Worm (Caenorhabditis elegans) whole organism, early embryonic: Measurements from ENCODE around the gene E02A10.3.

Source experiments
- aly-1 ChIP-seq: sonication (generic microtip); optimal IDR thresholded peaks from 2 replicates; lab custom pipeline; 2016; ENCODE audit warnings: missing genetic modification characterization, missing compliant biosample characterization
- ama-1 ChIP-seq: fragments of 150-350 bp; optimal IDR thresholded peaks from 2 replicates; lab custom pipeline; 2014
- ceh-36 ChIP-seq: sonication (generic microtip); optimal IDR thresholded peaks from 2 replicates; lab custom pipeline; 2016; ENCODE audit warnings: missing genetic modification characterization, inconsistent platforms, missing compliant biosample characterization
- flt-1 ChIP-seq: fragments of 200-800 bp; sonication (Bioruptor generic); IDR thresholded peaks from 2 replicates; pipeline ENCODE4 v1.3.6; 2022; ENCODE audit warnings: missing genetic modification characterization, missing compliant biosample characterization
- hmbx-1 ChIP-seq: sonication (generic microtip); optimal IDR thresholded peaks from 2 replicates; lab custom pipeline; 2016; ENCODE audit warnings: mild to moderate bottlenecking, missing genetic modification characterization, missing compliant biosample characterization
- hmg-4 ChIP-seq: fragments of 200-800 bp; sonication (Bioruptor generic); optimal IDR thresholded peaks from 2 replicates; lab custom pipeline; 2018; ENCODE audit warnings: mild to moderate bottlenecking, missing genetic modification characterization, missing compliant biosample characterization
- scrt-1 ChIP-seq: fragments of 200-800 bp; sonication (Bioruptor generic); IDR thresholded peaks from 2 replicates; pipeline ENCODE4 v1.3.6; 2022; ENCODE audit warnings: missing genetic modification characterization, missing compliant biosample characterization
- tbx-11 ChIP-seq: fragments of 200-800 bp; sonication (Bioruptor generic); IDR thresholded peaks from 2 replicates; pipeline ENCODE4 v1.3.6; 2022; ENCODE audit warnings: missing genetic modification characterization, missing compliant biosample characterization
- tbx-37 ChIP-seq: fragments of 200-800 bp; sonication (Bioruptor generic); conservative IDR thresholded peaks from 2 replicates; pipeline ENCODE4 v1.3.6; 2022; ENCODE audit warnings: missing genetic modification reagents, missing genetic modification characterization, missing compliant biosample characterization

ce11 chrV:12564902-12565301, 14.5 kb upstream of the E02A10.3 start:
- no peak for TF ChIP-seq flt-1 (GFP tag; lab: Robert Waterston, UW)
- TF ChIP-seq ama-1 (lab: Kevin White, UChicago): no peak
- no peak for TF ChIP-seq scrt-1
- TF ChIP-seq ceh-36: no peak
- no peak for TF ChIP-seq hmg-4 (GFP tag; lab: Kevin White, UChicago)
- no peak for TF ChIP-seq aly-1 (tag; lab: Kevin White, UChicago)
- no peak for TF ChIP-seq hmbx-1 (tag; lab: Kevin White, UChicago)
- TF ChIP-seq tbx-11: no peak
- no peak for TF ChIP-seq tbx-37
